Worm (Caenorhabditis elegans): Measurements from ENCODE around the gene fbxb-85.

- no peak for TF ChIP-seq nhr-11 (tag; optimal IDR thresholded peaks at IDR 0.05)
- no peak for TF ChIP-seq unc-62 (GFP tag; optimal IDR thresholded peaks at IDR 0.05)
- TF ChIP-seq nhr-10 (tag; optimal IDR thresholded peaks at IDR 0.05), result no peak
- TF ChIP-seq egl-27 (tag; optimal IDR thresholded peaks at IDR 0.05), result no peak
- TF ChIP-seq elt-3 (tag; optimal IDR thresholded peaks at IDR 0.05), result no peak
- peak; percentile 21 for TF ChIP-seq F13H6.1 (tag; optimal IDR thresholded peaks at IDR 0.05)
- TF ChIP-seq ZK546.5 (tag; optimal IDR thresholded peaks at IDR 0.05), result no peak
- no peak for TF ChIP-seq mdl-1 (tag; optimal IDR thresholded peaks at IDR 0.05)
- TF ChIP-seq nhr-77 (tag; optimal IDR thresholded peaks at IDR 0.05), result no peak
- TF ChIP-seq snpc-4 (tag; optimal IDR thresholded peaks at IDR 0.05), result no peak
- TF ChIP-seq nhr-237 (tag; optimal IDR thresholded peaks at IDR 0.05), result no peak
- no peak for TF ChIP-seq lin-13 (GFP tag; optimal IDR thresholded peaks at IDR 0.05)
- peak; percentile 9 for TF ChIP-seq sma-9 (GFP tag; optimal IDR thresholded peaks at IDR 0.05)
- no peak for TF ChIP-seq sma-9 (tag; optimal IDR thresholded peaks at IDR 0.05)
- TF ChIP-seq sem-4 (tag; optimal IDR thresholded peaks at IDR 0.05), result no peak
Measured at ce11 chrIII:10807956-10808355, 40.8 kb downstream of the fbxb-85 start.
